Fruit fly (Drosophila melanogaster): ENCODE data around the gene KFase.

KFase gene

dm6 chr2L:6502887-6503723, 14.5 kb upstream of the KFase start:
- TF ChIP-seq dmrt93B (GFP tag; optimal IDR thresholded peaks at IDR 0.05) (no peak), sv (GFP tag; optimal IDR thresholded peaks at IDR 0.05) (no peak), Dfd (GFP tag; optimal IDR thresholded peaks at IDR 0.05) (no peak), CG32264 (GFP tag; optimal IDR thresholded peaks at IDR 0.05) (no peak), h (GFP tag; optimal IDR thresholded peaks at IDR 0.05) (no peak), tai (GFP tag; optimal IDR thresholded peaks at IDR 0.05) (no peak), Hr83 (GFP tag; optimal IDR thresholded peaks at IDR 0.05; ENCODE audit: poor library complexity, severe bottlenecking) (no peak), GATAd (GFP tag; optimal IDR thresholded peaks at IDR 0.05) (no peak), brk (GFP tag; optimal IDR thresholded peaks at IDR 0.05) (no peak), fru (GFP tag; optimal IDR thresholded peaks at IDR 0.05) (no peak), Hnf4 (GFP tag; optimal IDR thresholded peaks at IDR 0.05) (no peak), woc (GFP tag; optimal IDR thresholded peaks at IDR 0.05) (no peak), Abd-B (GFP tag; optimal IDR thresholded peaks at IDR 0.05) (no peak), Sp1 (GFP tag; optimal IDR thresholded peaks at IDR 0.05) (no peak), pan (optimal IDR thresholded peaks at IDR 0.05) (no peak), CrebA (GFP tag; optimal IDR thresholded peaks at IDR 0.05; ENCODE audit: borderline replicate concordance) (no peak)

- no peak for TF ChIP-seq Hnf4 (GFP tag; optimal IDR thresholded peaks at IDR 0.05)
- TF ChIP-seq sv (GFP tag; optimal IDR thresholded peaks at IDR 0.05) = no peak
- TF ChIP-seq Rel (GFP tag; optimal IDR thresholded peaks at IDR 0.05) = no peak
- peak; percentile 94 for TF ChIP-seq Rel (tag; optimal IDR thresholded peaks at IDR 0.05)
Observed at dm6 chr2L:6500648-6501325, 12.2 kb upstream of the KFase start.

dm6 chr2L:6498448-6498847, 9.9 kb upstream of the KFase start, which contains the start of gene CG31637:
CG31637 (plus strand) TSS chr2L:6498647.
- no peak for TF ChIP-seq GATAd (GFP tag; optimal IDR thresholded peaks at IDR 0.05)
- TF ChIP-seq h (GFP tag; optimal IDR thresholded peaks at IDR 0.05) = no peak
- no peak for TF ChIP-seq foxo (GFP tag; optimal IDR thresholded peaks at IDR 0.05)
- TF ChIP-seq Dfd (GFP tag; optimal IDR thresholded peaks at IDR 0.05) = no peak
- TF ChIP-seq Mio (GFP tag; optimal IDR thresholded peaks at IDR 0.05) = no peak
- peak; percentile 14 for TF ChIP-seq Myc (optimal IDR thresholded peaks at IDR 0.05)
- no peak for TF ChIP-seq brk (GFP tag; optimal IDR thresholded peaks at IDR 0.05)
- no peak for TF ChIP-seq N (GFP tag; optimal IDR thresholded peaks at IDR 0.05)
- no peak for TF ChIP-seq Jra (GFP tag; optimal IDR thresholded peaks at IDR 0.05)
- TF ChIP-seq rgr (GFP tag; optimal IDR thresholded peaks at IDR 0.05) = no peak
- no peak for TF ChIP-seq Rel (GFP tag; optimal IDR thresholded peaks at IDR 0.05)
- peak; percentile 58 for TF ChIP-seq Rel (tag; optimal IDR thresholded peaks at IDR 0.05)

DNA sequence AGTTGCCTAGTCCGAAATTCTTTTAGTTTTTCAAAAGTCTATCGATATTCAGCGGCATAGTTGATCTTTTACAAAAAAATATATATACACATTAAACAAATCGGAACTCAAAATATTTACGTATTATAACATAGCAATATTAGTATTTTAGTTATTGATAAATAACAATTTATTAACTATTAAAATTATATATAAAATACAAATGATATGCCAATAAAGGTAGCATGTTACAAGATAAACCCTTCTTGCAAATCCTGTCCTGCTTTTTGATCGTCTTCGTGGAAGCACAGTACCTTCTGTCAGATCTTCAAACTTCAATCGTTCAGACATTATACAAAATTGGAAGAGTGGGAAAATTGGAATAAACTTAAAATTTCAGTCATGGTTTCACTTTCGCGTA, 8.2 kb upstream of the KFase start, which contains the start of gene CG9550:
CG9550 (plus strand) TSS at position 301 of the 400 bp plus-strand sequence.
- TF ChIP-seq dsf (GFP tag; optimal IDR thresholded peaks at IDR 0.05; ENCODE audit: borderline replicate concordance) = no peak
- TF ChIP-seq CG9705 (GFP tag; optimal IDR thresholded peaks at IDR 0.05) = no peak
- TF ChIP-seq CG32264 (GFP tag; optimal IDR thresholded peaks at IDR 0.05) = no peak
- no peak for TF ChIP-seq dmrt93B (GFP tag; optimal IDR thresholded peaks at IDR 0.05)
- no peak for TF ChIP-seq fru (GFP tag; optimal IDR thresholded peaks at IDR 0.05)
- no peak for TF ChIP-seq sv (GFP tag; optimal IDR thresholded peaks at IDR 0.05)
- no peak for TF ChIP-seq Hr78 (GFP tag; optimal IDR thresholded peaks at IDR 0.05)
- no peak for TF ChIP-seq HLH106 (tag; optimal IDR thresholded peaks at IDR 0.05)

- no peak for TF ChIP-seq psq (GFP tag; optimal IDR thresholded peaks at IDR 0.05)
- peak; percentile 69 for TF ChIP-seq Dif (GFP tag; optimal IDR thresholded peaks at IDR 0.05; ENCODE audit: partially characterized antibody)
- no peak for TF ChIP-seq Rel (GFP tag; optimal IDR thresholded peaks at IDR 0.05)
- peak; percentile 37 for TF ChIP-seq Rel (tag; optimal IDR thresholded peaks at IDR 0.05)
- TF ChIP-seq N (GFP tag; optimal IDR thresholded peaks at IDR 0.05) = no peak
- no peak for TF ChIP-seq OdsH (GFP tag; optimal IDR thresholded peaks at IDR 0.05)
- no peak for TF ChIP-seq foxo (GFP tag; optimal IDR thresholded peaks at IDR 0.05)
- TF ChIP-seq jim (GFP tag; optimal IDR thresholded peaks at IDR 0.05) = no peak
- peak in 1 of 2 experiments; percentile 57 for TF ChIP-seq dl (GFP tag; optimal IDR thresholded peaks at IDR 0.05; ENCODE audit: insufficient read depth in 1 of 2, partially characterized antibody in 2 of 2)
- TF ChIP-seq h (GFP tag; optimal IDR thresholded peaks at IDR 0.05) = peak; percentile 3
- peak; percentile 9 for TF ChIP-seq rgr (GFP tag; optimal IDR thresholded peaks at IDR 0.05)
- no peak for TF ChIP-seq woc (GFP tag; optimal IDR thresholded peaks at IDR 0.05)
- no peak for TF ChIP-seq CrebA (GFP tag; optimal IDR thresholded peaks at IDR 0.05; ENCODE audit: borderline replicate concordance)
- peak; percentile 41 for TF ChIP-seq Sp1 (GFP tag; optimal IDR thresholded peaks at IDR 0.05)
Observed at dm6 chr2L:6494405-6494816, 5.9 kb upstream of the KFase start, which contains the start of gene CG9547. CG9547 (minus strand) TSS chr2L:6494532.
